Fruit fly (Drosophila melanogaster): Measurements from ENCODE around the gene CG6661.

Gene CG6661

DNA sequence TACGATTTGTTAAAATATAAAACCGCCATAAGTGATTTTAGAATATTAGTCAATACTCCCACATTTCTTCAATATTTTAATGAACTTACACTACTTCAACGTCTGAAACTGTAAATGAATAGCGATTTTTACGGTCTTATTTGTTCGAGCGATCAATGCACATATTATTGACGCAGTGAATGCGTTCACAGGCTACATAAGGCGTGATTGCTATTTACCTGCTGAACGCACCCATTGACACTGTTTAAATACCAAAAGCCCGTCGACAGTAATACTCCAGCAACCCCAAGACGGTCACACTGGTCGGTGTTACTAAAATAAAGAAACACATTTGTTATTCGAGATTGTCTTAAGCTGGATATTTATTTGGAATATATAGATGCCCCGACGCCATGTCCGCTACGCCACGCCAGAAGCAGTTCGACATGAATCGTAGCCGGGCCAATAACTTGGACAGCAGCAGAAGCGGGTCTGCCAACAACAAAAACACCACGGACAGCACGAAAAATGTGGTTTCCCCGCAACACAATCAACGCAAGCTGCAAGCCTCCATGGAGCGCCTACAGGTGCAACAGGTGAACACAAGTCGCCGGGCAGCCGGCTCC, 16.5 kb downstream of the CG6661 start, which contains the start of gene CG6833 (continued):
- TF ChIP-seq CG8924 (tag; optimal IDR thresholded peaks at IDR 0.05): peak; percentile 45
- no peak for TF ChIP-seq CG3407 (GFP tag; optimal IDR thresholded peaks at IDR 0.05)
- no peak for TF ChIP-seq CG12299 (tag; optimal IDR thresholded peaks at IDR 0.05)
- TF ChIP-seq CG31224 (GFP tag; IDR thresholded peaks at IDR 0.05): peak; percentile 77
- peak; percentile 47 for TF ChIP-seq nmo (GFP tag; optimal IDR thresholded peaks at IDR 0.05)
- TF ChIP-seq CG2889 (GFP tag; IDR thresholded peaks at IDR 0.05): peak; percentile 73; the same call in 2 of the 3 replicates
- TF ChIP-seq trh (GFP tag; optimal IDR thresholded peaks at IDR 0.05): no peak
- peak; percentile 86 for TF ChIP-seq ci (GFP tag; IDR thresholded peaks at IDR 0.05)
- TF ChIP-seq ranshi (GFP tag; IDR thresholded peaks at IDR 0.05): peak; percentile 78
- TF ChIP-seq klu (GFP tag; IDR thresholded peaks at IDR 0.05): peak; percentile 43; the same call in 1 of the 2 replicates
- peak; percentile 13 for TF ChIP-seq Lhr (GFP tag; optimal IDR thresholded peaks at IDR 0.05)
- peak; percentile 67 for TF ChIP-seq CG7987 (GFP tag; optimal IDR thresholded peaks at IDR 0.05)
- TF ChIP-seq onecut (GFP tag; IDR thresholded peaks at IDR 0.05): peak; percentile 69
- TF ChIP-seq dysf (GFP tag; IDR thresholded peaks at IDR 0.05): peak; percentile 81
- TF ChIP-seq hbn (GFP tag; IDR thresholded peaks at IDR 0.05; ENCODE audit: partially characterized antibody): no peak
- no peak for TF ChIP-seq wor (GFP tag; IDR thresholded peaks at IDR 0.05)
- peak; percentile 87; the same call in 1 of the 2 replicates for TF ChIP-seq lmd (GFP tag; IDR thresholded peaks at IDR 0.05)
- TF ChIP-seq CG3847 (GFP tag; IDR thresholded peaks at IDR 0.05): peak; percentile 76
- TF ChIP-seq esg (GFP tag; conservative IDR thresholded peaks at IDR 0.05): peak; percentile 62; the same call in 1 of the 2 replicates
- TF ChIP-seq ase (GFP tag; IDR thresholded peaks at IDR 0.05): peak; percentile 67; the same call in 2 of the 3 replicates
- TF ChIP-seq HLH4C (GFP tag; IDR thresholded peaks at IDR 0.05; ENCODE audit: partially characterized antibody): no peak; the same call in 2 of the 3 replicates
- peak; percentile 71 for TF ChIP-seq Fer3 (tag; optimal IDR thresholded peaks at IDR 0.05)
- peak; percentile 84 for TF ChIP-seq CG14441 (GFP tag; IDR thresholded peaks at IDR 0.05)
- peak; percentile 78 for TF ChIP-seq CG9609 (GFP tag; optimal IDR thresholded peaks at IDR 0.05)
- no peak for TF ChIP-seq CG10147 (GFP tag; optimal IDR thresholded peaks at IDR 0.05)
- peak; percentile 46 for TF ChIP-seq CG17186 (GFP tag; optimal IDR thresholded peaks at IDR 0.05)
- TF ChIP-seq CG42726 (GFP tag; IDR thresholded peaks at IDR 0.05; ENCODE audit: partially characterized antibody): 0 out of 2 replicates have a peak, but pooled peaks have one; percentile 30
- peak; percentile 76 for TF ChIP-seq Ada2b (GFP tag; IDR thresholded peaks at IDR 0.05)
- TF ChIP-seq E2f1 (GFP tag; IDR thresholded peaks at IDR 0.05): peak; percentile 74
- TF ChIP-seq CG15601 (tag; optimal IDR thresholded peaks at IDR 0.05): peak; percentile 24
- TF ChIP-seq CG6765 (GFP tag; optimal IDR thresholded peaks at IDR 0.05): no peak
- TF ChIP-seq dm (GFP tag; optimal IDR thresholded peaks at IDR 0.05): peak; percentile 64
- peak; percentile 62 for TF ChIP-seq CG3281 (GFP tag; optimal IDR thresholded peaks at IDR 0.05)
- peak; percentile 94 for TF ChIP-seq slbo (GFP tag; IDR thresholded peaks at IDR 0.05)
- TF ChIP-seq CG13123 (GFP tag; optimal IDR thresholded peaks at IDR 0.05): peak; percentile 29
- 0 out of 3 replicates have a peak, but pooled peaks have one; percentile 66 for TF ChIP-seq otp (GFP tag; IDR thresholded peaks at IDR 0.05)
- TF ChIP-seq vnd (GFP tag; IDR thresholded peaks at IDR 0.05; ENCODE audit: partially characterized antibody): no peak
- no peak for TF ChIP-seq btn (GFP tag; optimal IDR thresholded peaks at IDR 0.05)
- TF ChIP-seq Aef1 (GFP tag; IDR thresholded peaks at IDR 0.05): peak; percentile 76
- TF ChIP-seq ap (GFP tag; IDR thresholded peaks at IDR 0.05): peak; percentile 48; the same call in 1 of the 2 replicates
- TF ChIP-seq CG11093 (GFP tag; IDR thresholded peaks at IDR 0.05): no peak
- TF ChIP-seq cad (GFP tag; optimal IDR thresholded peaks at IDR 0.05): no peak
- TF ChIP-seq Sox102F (GFP tag; optimal IDR thresholded peaks at IDR 0.05): peak; percentile 49
- TF ChIP-seq fru (optimal IDR thresholded peaks at IDR 0.05): no peak
- no peak for TF ChIP-seq CG15479 (GFP tag; optimal IDR thresholded peaks at IDR 0.05)
- peak; percentile 39 for TF ChIP-seq CG10209 (GFP tag; optimal IDR thresholded peaks at IDR 0.05)
- TF ChIP-seq rib (GFP tag; IDR thresholded peaks at IDR 0.05): peak; percentile 41
- TF ChIP-seq peb (GFP tag; IDR thresholded peaks at IDR 0.05): peak; percentile 57
- no peak for TF ChIP-seq CG10321 (GFP tag; IDR thresholded peaks at IDR 0.05)
- TF ChIP-seq vfl (GFP tag; optimal IDR thresholded peaks at IDR 0.05): peak; percentile 41
- peak; percentile 57 for TF ChIP-seq dmrt99B (tag; optimal IDR thresholded peaks at IDR 0.05)
